Fruit fly (Drosophila melanogaster) whole organism, prepupa: ENCODE measurements around the gene Jon65Aiv.
A peak's percentile ranks its signal among the peaks of the same experiment; 100 is the strongest.

ENCODE experiments used
- Blimp-1 ChIP-seq: fragments of 200-800 bp; sonication (Bioruptor generic); optimal IDR thresholded peaks from 3 replicates; lab custom pipeline; 2017; ENCODE audit warnings: missing biosample characterization, missing genetic modification characterization, mild to moderate bottlenecking, moderate library complexity, missing genetic modification reagents
- CG1621 ChIP-seq: fragments of 200-800 bp; sonication (Bioruptor generic); optimal IDR thresholded peaks from 3 replicates; lab custom pipeline; 2018; ENCODE audit warnings: missing biosample characterization, mild to moderate bottlenecking, missing genetic modification characterization
- CG32006 ChIP-seq: fragments of 200-800 bp; sonication (Bioruptor generic); optimal IDR thresholded peaks from 3 replicates; lab custom pipeline; 2017; ENCODE audit warnings: missing biosample characterization, mild to moderate bottlenecking, missing genetic modification characterization
- CG4318 ChIP-seq: fragments of 200-800 bp; sonication (Bioruptor generic); optimal IDR thresholded peaks from 3 replicates; lab custom pipeline; 2017; ENCODE audit warnings: missing biosample characterization, mild to moderate bottlenecking, missing genetic modification characterization
- Hr39 ChIP-seq: fragments of 200-800 bp; sonication (Bioruptor generic); optimal IDR thresholded peaks from 2 replicates; lab custom pipeline; 2016; ENCODE audit warnings: missing biosample characterization, missing genetic modification characterization
- Hr4 ChIP-seq: fragments of 200-800 bp; sonication (Bioruptor generic); optimal IDR thresholded peaks from 3 replicates; lab custom pipeline; 2016; ENCODE audit warnings: missing biosample characterization, missing genetic modification characterization
- Smox ChIP-seq: fragments of 200-800 bp; sonication (Bioruptor generic); optimal IDR thresholded peaks from 3 replicates; lab custom pipeline; 2016; ENCODE audit warnings: missing biosample characterization, missing genetic modification characterization
- Sox102F ChIP-seq: fragments of 200-800 bp; sonication (Bioruptor generic); optimal IDR thresholded peaks from 2 replicates; lab custom pipeline; 2016; ENCODE audit warnings: missing biosample characterization, mild to moderate bottlenecking, missing genetic modification characterization
- achi ChIP-seq: fragments of 200-800 bp; sonication (Bioruptor generic); optimal IDR thresholded peaks from 3 replicates; lab custom pipeline; 2016; ENCODE audit warnings: missing biosample characterization, missing genetic modification characterization
- cyc ChIP-seq: fragments of 200-800 bp; sonication (Bioruptor generic); optimal IDR thresholded peaks from 3 replicates; lab custom pipeline; 2016; ENCODE audit warnings: missing biosample characterization, missing genetic modification characterization
- dac ChIP-seq: fragments of 200-800 bp; sonication (Bioruptor generic); optimal IDR thresholded peaks from 2 replicates; lab custom pipeline; 2017; ENCODE audit warnings: missing biosample characterization, mild to moderate bottlenecking, missing genetic modification characterization
- pdm3 ChIP-seq: fragments of 200-800 bp; sonication (Bioruptor generic); optimal IDR thresholded peaks from 3 replicates; lab custom pipeline; 2016; ENCODE audit warnings: missing biosample characterization, missing genetic modification characterization
- spab ChIP-seq: fragments of 200-800 bp; sonication (Bioruptor generic); optimal IDR thresholded peaks from 2 replicates; lab custom pipeline; 2017; ENCODE audit warnings: missing biosample characterization, mild to moderate bottlenecking, missing genetic modification characterization, missing genetic modification reagents
- ss ChIP-seq, 2 experiments: fragments of 200-800 bp; sonication (Bioruptor generic); optimal IDR thresholded peaks; 2 replicates in 1 of 2; 3 replicates in 1 of 2; lab custom pipeline; 2017 to 2018; ENCODE audit warnings: mild to moderate bottlenecking in 2 of 2, missing biosample characterization in 2 of 2, missing genetic modification characterization in 2 of 2, moderate library complexity in 1 of 2

DNA sequence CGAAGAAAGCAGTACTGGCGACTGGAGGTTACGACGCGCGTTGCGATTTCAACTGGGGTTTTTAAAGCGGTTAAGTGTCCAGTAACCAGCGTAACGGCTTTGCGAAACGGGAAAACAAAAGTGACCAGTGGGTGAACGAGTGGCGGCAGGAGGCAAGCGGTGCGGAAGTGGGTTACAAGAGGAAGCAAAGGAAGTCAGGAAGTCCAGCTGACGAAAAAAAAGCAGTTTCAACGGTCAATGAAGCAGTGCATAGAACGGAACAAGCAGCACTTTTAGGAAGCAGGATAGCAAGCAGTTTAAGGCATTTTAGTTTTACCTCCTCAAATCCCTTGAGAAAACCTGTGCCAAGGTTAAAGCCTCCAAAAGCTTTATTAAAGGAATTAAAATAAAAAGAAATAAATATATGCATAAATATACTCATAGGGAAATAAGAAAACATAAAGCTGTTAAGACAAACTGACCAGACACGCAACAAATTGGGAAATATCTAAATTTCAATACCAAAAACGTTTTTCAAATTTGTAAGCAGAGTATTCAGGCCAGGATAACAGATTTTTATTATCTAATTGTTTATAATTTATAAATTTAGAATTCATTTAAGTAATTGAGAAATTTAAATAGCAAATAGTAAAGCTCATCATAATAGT is 20.2 kb downstream of the Jon65Aiv start, which contains the start of gene CG6592:
- no peak for TF ChIP-seq Hr4 (GFP tag; lab: Kevin White, UChicago)
- peak; percentile 5 for TF ChIP-seq pdm3 (GFP tag; lab: Kevin White, UChicago)
- TF ChIP-seq CG1621 (tag; lab: Kevin White, UChicago): peak; percentile 34
- peak; percentile 21 for TF ChIP-seq Hr39
- no peak for TF ChIP-seq ss (GFP tag; optimal IDR thresholded peaks at IDR 0.05; lab: Kevin White, UChicago)
- TF ChIP-seq dac (GFP tag; lab: Kevin White, UChicago): no peak
- TF ChIP-seq Sox102F: no peak
- TF ChIP-seq Smox (GFP tag; lab: Kevin White, UChicago): no peak
- no peak for TF ChIP-seq Blimp-1 (GFP tag; lab: Kevin White, UChicago)
- no peak for TF ChIP-seq achi (GFP tag; lab: Kevin White, UChicago)
- TF ChIP-seq spab (GFP tag; lab: Kevin White, UChicago): no peak
- no peak for TF ChIP-seq cyc
- TF ChIP-seq CG4318 (GFP tag; lab: Kevin White, UChicago): no peak
- TF ChIP-seq CG32006 (GFP tag; lab: Kevin White, UChicago): no peak
